Worm (Caenorhabditis elegans) whole organism, L2 larva: Measurements from ENCODE around the gene K06A4.10.

Experiments used
- blmp-1 ChIP-seq: sonication (generic microtip); optimal IDR thresholded peaks from 2 replicates; lab custom pipeline; 2017; ENCODE audit warnings: missing genetic modification characterization, mild to moderate bottlenecking, missing compliant biosample characterization, antibody characterized with exemption, moderate library complexity; ENCODE audit not compliant: insufficient read depth
- egl-27 ChIP-seq: sonication (generic microtip); optimal IDR thresholded peaks from 3 replicates; lab custom pipeline; 2017; ENCODE audit warnings: missing biosample characterization, missing genetic modification reagents, missing genetic modification characterization
- sem-4 ChIP-seq: fragments of 150-350 bp; optimal IDR thresholded peaks from 2 replicates; lab custom pipeline; 2014; ENCODE audit warnings: missing biosample characterization, missing genetic modification reagents, missing genetic modification characterization
- skn-1 ChIP-seq: sonication (generic microtip); optimal IDR thresholded peaks from 2 replicates; lab custom pipeline; 2017; ENCODE audit warnings: missing biosample characterization, missing genetic modification characterization

ce11 chrV:9504474-9504960 is 14.9 kb upstream of the K06A4.10 start, which contains the start of gene haao-1:
- TF ChIP-seq skn-1 (no peak), egl-27 (tag; lab: Kevin White, UChicago) (no peak), blmp-1 (no peak), sem-4 (tag; lab: Kevin White, UChicago) (no peak)
